Fruit fly (Drosophila melanogaster) whole organism, embryonic: ENCODE measurements around the gene Cpr31A.

Experiments used
- ATbp ChIP-seq: fragments of 200-800 bp; sonication (Bioruptor generic); optimal IDR thresholded peaks from 2 replicates; lab custom pipeline; 2017; ENCODE audit warnings: missing biosample characterization, mild to moderate bottlenecking, missing genetic modification characterization, missing genetic modification reagents
- Adf1 ChIP-seq: fragments of 200-800 bp; sonication (Bioruptor generic); IDR thresholded peaks from 2 replicates; pipeline ENCODE4 v1.3.6; 2022; ENCODE audit warnings: missing biosample characterization, missing genetic modification characterization
- CG10366 ChIP-seq: fragments of 200-800 bp; sonication (Bioruptor generic); IDR thresholded peaks from 2 replicates; pipeline ENCODE4 v1.3.6; 2022; ENCODE audit warnings: missing biosample characterization, missing genetic modification characterization
- CG11085 ChIP-seq: fragments of 200-800 bp; sonication (Bioruptor generic); IDR thresholded peaks from 2 replicates; pipeline ENCODE4 v1.3.6; 2022; ENCODE audit warnings: missing biosample characterization, missing genetic modification characterization
- CG12071 ChIP-seq: fragments of 200-800 bp; sonication (Bioruptor generic); optimal IDR thresholded peaks from 3 replicates; lab custom pipeline; 2018; ENCODE audit warnings: missing biosample characterization, mild to moderate bottlenecking, missing genetic modification characterization
- CG12299 ChIP-seq: fragments of 200-800 bp; sonication (Bioruptor generic); optimal IDR thresholded peaks from 2 replicates; lab custom pipeline; 2018; ENCODE audit warnings: missing biosample characterization, mild to moderate bottlenecking, missing genetic modification characterization
- CG13296 ChIP-seq: fragments of 200-800 bp; sonication (Bioruptor generic); optimal IDR thresholded peaks from 3 replicates; lab custom pipeline; 2018; ENCODE audit warnings: missing biosample characterization, mild to moderate bottlenecking, missing genetic modification characterization
- CG15479 ChIP-seq: fragments of 200-800 bp; sonication (Bioruptor generic); optimal IDR thresholded peaks from 3 replicates; lab custom pipeline; 2019; ENCODE audit warnings: missing biosample characterization, mild to moderate bottlenecking, missing genetic modification characterization, moderate library complexity
- CG16863 ChIP-seq: fragments of 200-800 bp; sonication (Bioruptor generic); optimal IDR thresholded peaks from 3 replicates; lab custom pipeline; 2016; ENCODE audit warnings: missing biosample characterization, missing genetic modification characterization
- CG17568 ChIP-seq: fragments of 200-800 bp; sonication (Bioruptor generic); optimal IDR thresholded peaks from 2 replicates; lab custom pipeline; 2018; ENCODE audit warnings: missing biosample characterization, mild to moderate bottlenecking, missing genetic modification characterization, moderate library complexity
- CG30020 ChIP-seq: fragments of 200-800 bp; optimal IDR thresholded peaks from 2 replicates; lab custom pipeline; 2019; ENCODE audit warnings: missing biosample characterization, mild to moderate bottlenecking, missing genetic modification characterization, moderate library complexity
- CG6689 ChIP-seq: fragments of 200-800 bp; sonication (Bioruptor generic); IDR thresholded peaks from 2 replicates; pipeline ENCODE4 v1.3.6; 2022; ENCODE audit warnings: missing biosample characterization, missing genetic modification characterization
- CG7271 ChIP-seq: fragments of 200-800 bp; sonication (Bioruptor generic); optimal IDR thresholded peaks from 2 replicates; lab custom pipeline; 2018; ENCODE audit warnings: missing biosample characterization, mild to moderate bottlenecking, missing genetic modification characterization, moderate library complexity
- CG7745 ChIP-seq: fragments of 200-800 bp; sonication (Bioruptor generic); optimal IDR thresholded peaks from 2 replicates; lab custom pipeline; 2018; ENCODE audit warnings: missing biosample characterization, mild to moderate bottlenecking, missing genetic modification characterization, moderate library complexity
- CG9609 ChIP-seq: fragments of 200-800 bp; sonication (Bioruptor generic); optimal IDR thresholded peaks from 3 replicates; lab custom pipeline; 2016; ENCODE audit warnings: missing biosample characterization, missing genetic modification characterization
- Camta ChIP-seq: fragments of 200-800 bp; sonication (Bioruptor generic); optimal IDR thresholded peaks from 2 replicates; lab custom pipeline; 2016; ENCODE audit warnings: missing biosample characterization, missing genetic modification characterization
- CkIIα-i1 ChIP-seq: fragments of 200-800 bp; sonication (Bioruptor generic); IDR thresholded peaks from 2 replicates; pipeline ENCODE4 v1.3.6; 2022; ENCODE audit warnings: missing biosample characterization, missing genetic modification characterization
- CrebB ChIP-seq: fragments of 200-800 bp; sonication (Bioruptor generic); optimal IDR thresholded peaks from 3 replicates; lab custom pipeline; 2018; ENCODE audit warnings: missing biosample characterization, mild to moderate bottlenecking, missing genetic modification characterization
- Drgx ChIP-seq: fragments of 200-800 bp; sonication (Bioruptor generic); IDR thresholded peaks from 2 replicates; pipeline ENCODE4 v1.3.6; 2022; ENCODE audit warnings: missing biosample characterization, missing genetic modification characterization
- Ets65A ChIP-seq: fragments of 200-800 bp; sonication (Bioruptor generic); peaks from one replicate; lab custom pipeline; 2016; ENCODE audit warnings: missing biosample characterization, missing genetic modification characterization
- HHEX ChIP-seq: fragments of 200-800 bp; sonication (Bioruptor generic); optimal IDR thresholded peaks from 3 replicates; lab custom pipeline; 2017; ENCODE audit warnings: missing biosample characterization, mild to moderate bottlenecking, missing genetic modification characterization, missing genetic modification reagents
- HLHmδ ChIP-seq: fragments of 200-800 bp; sonication (Bioruptor generic); optimal IDR thresholded peaks from 2 replicates; lab custom pipeline; 2018; ENCODE audit warnings: missing biosample characterization, mild to moderate bottlenecking, missing genetic modification characterization, moderate library complexity
- Hr51 ChIP-seq, 2 experiments: fragments of 200-800 bp; sonication (Bioruptor generic); optimal IDR thresholded peaks; 2 replicates in 1 of 2; 3 replicates in 1 of 2; lab custom pipeline; 2016 to 2018; ENCODE audit warnings: missing biosample characterization in 2 of 2, missing genetic modification characterization in 2 of 2, mild to moderate bottlenecking in 1 of 2, moderate library complexity in 1 of 2
- Max ChIP-seq: fragments of 200-800 bp; sonication (Bioruptor generic); optimal IDR thresholded peaks from 2 replicates; lab custom pipeline; 2016; ENCODE audit warnings: missing biosample characterization, mild to moderate bottlenecking, missing genetic modification characterization
- NfI ChIP-seq: fragments of 200-800 bp; sonication (Bioruptor generic); optimal IDR thresholded peaks from 3 replicates; lab custom pipeline; 2018; ENCODE audit warnings: missing biosample characterization, mild to moderate bottlenecking, missing genetic modification characterization, moderate library complexity
- Oli ChIP-seq: fragments of 200-800 bp; sonication (Bioruptor generic); optimal IDR thresholded peaks from 2 replicates; lab custom pipeline; 2018; ENCODE audit warnings: missing biosample characterization, mild to moderate bottlenecking, missing genetic modification characterization, moderate library complexity
- Scr ChIP-seq: fragments of 200-800 bp; sonication (Bioruptor generic); IDR thresholded peaks from 2 replicates; pipeline ENCODE4 v1.3.6; 2022; ENCODE audit warnings: missing biosample characterization, missing genetic modification characterization; ENCODE audit not compliant: partially characterized antibody
- Spps ChIP-seq: fragments of 200-800 bp; sonication (Bioruptor generic); optimal IDR thresholded peaks from 2 replicates; lab custom pipeline; 2018; ENCODE audit warnings: missing biosample characterization, mild to moderate bottlenecking, missing genetic modification characterization
- amos ChIP-seq: fragments of 200-800 bp; sonication (Bioruptor generic); IDR thresholded peaks from 2 replicates; pipeline ENCODE4 v1.3.6; 2022; ENCODE audit warnings: missing biosample characterization, missing genetic modification characterization; ENCODE audit not compliant: partially characterized antibody
- ase ChIP-seq: fragments of 200-800 bp; sonication (Bioruptor generic); IDR thresholded peaks from 3 replicates; pipeline ENCODE4 v1.3.6; 2022; ENCODE audit warnings: missing biosample characterization, missing genetic modification characterization
- bab2 ChIP-seq: fragments of 200-800 bp; sonication (Bioruptor generic); optimal IDR thresholded peaks from 2 replicates; lab custom pipeline; 2016; ENCODE audit warnings: missing biosample characterization, missing genetic modification characterization
- cas ChIP-seq: fragments of 200-800 bp; sonication (Bioruptor generic); IDR thresholded peaks from 2 replicates; pipeline ENCODE4 v1.3.6; 2022; ENCODE audit warnings: missing biosample characterization, missing genetic modification characterization
- chinmo ChIP-seq: fragments of 200-800 bp; sonication (Bioruptor generic); IDR thresholded peaks from 4 replicates; pipeline ENCODE4 v1.3.6; 2022; ENCODE audit warnings: missing biosample characterization, missing genetic modification characterization; ENCODE audit not compliant: partially characterized antibody
- crp ChIP-seq, 2 experiments: fragments of 200-800 bp; sonication (Bioruptor generic); optimal IDR thresholded peaks; 2 replicates in 1 of 2; 3 replicates in 1 of 2; lab custom pipeline; 2017; ENCODE audit warnings: missing biosample characterization in 2 of 2, missing genetic modification characterization in 2 of 2, mild to moderate bottlenecking in 1 of 2, moderate library complexity in 1 of 2
- eve ChIP-seq, 2 experiments: fragments of >200 bp; optimal IDR thresholded peaks; 2 replicates each; lab custom pipeline; 2017; ENCODE audit warnings: missing biosample characterization in 2 of 2, missing genetic modification characterization in 2 of 2
- gsb ChIP-seq: fragments of 200-800 bp; sonication (Bioruptor generic); IDR thresholded peaks from 2 replicates; pipeline ENCODE4 v1.3.6; 2022; ENCODE audit warnings: missing biosample characterization, missing genetic modification characterization
- mld ChIP-seq: fragments of 200-800 bp; sonication (Bioruptor generic); IDR thresholded peaks from 3 replicates; pipeline ENCODE4 v1.3.6; 2022; ENCODE audit warnings: missing biosample characterization, missing genetic modification characterization; ENCODE audit not compliant: partially characterized antibody
- nerfin-1 ChIP-seq: fragments of 200-800 bp; sonication (Bioruptor generic); optimal IDR thresholded peaks from 3 replicates; lab custom pipeline; 2019; ENCODE audit warnings: missing biosample characterization, mild to moderate bottlenecking, missing genetic modification characterization, moderate library complexity
- odd ChIP-seq: fragments of 200-800 bp; sonication (Bioruptor generic); optimal IDR thresholded peaks from 2 replicates; lab custom pipeline; 2017; ENCODE audit warnings: missing biosample characterization, mild to moderate bottlenecking, missing genetic modification characterization
- pan ChIP-seq, 4 experiments: fragments of >200 bp in 3 of 4; fragments of 200-800 bp in 1 of 4; sonication (Bioruptor generic) in 1 of 4; optimal IDR thresholded peaks in 3 of 4; IDR thresholded peaks in 1 of 4; 2 replicates each; pipeline versions ENCODE4 v1.3.6 to Lab custom; 2017 to 2022; ENCODE audit warnings: missing biosample characterization in 2 of 4, missing genetic modification characterization in 2 of 4, mixed read lengths in 1 of 4
- pho ChIP-seq: fragments of 200-800 bp; sonication (Bioruptor generic); optimal IDR thresholded peaks from 2 replicates; lab custom pipeline; 2016; ENCODE audit warnings: missing biosample characterization, missing genetic modification characterization
- pnt ChIP-seq: fragments of 200-800 bp; sonication (Bioruptor generic); optimal IDR thresholded peaks from 3 replicates; lab custom pipeline; 2016; ENCODE audit warnings: missing biosample characterization, missing genetic modification characterization
- repo ChIP-seq: fragments of 200-800 bp; sonication (Bioruptor generic); optimal IDR thresholded peaks from 2 replicates; lab custom pipeline; 2016; ENCODE audit warnings: missing biosample characterization, missing genetic modification characterization
- sd ChIP-seq: fragments of 200-800 bp; sonication (Bioruptor generic); optimal IDR thresholded peaks from 3 replicates; lab custom pipeline; 2018; ENCODE audit warnings: missing biosample characterization, mild to moderate bottlenecking, missing genetic modification characterization, moderate library complexity
- tgo ChIP-seq: fragments of 200-800 bp; sonication (Bioruptor generic); IDR thresholded peaks from 3 replicates; pipeline ENCODE4 v1.3.6; 2022; ENCODE audit warnings: missing biosample characterization, missing genetic modification characterization
- tup ChIP-seq: fragments of 200-800 bp; sonication (Bioruptor generic); optimal IDR thresholded peaks from 2 replicates; lab custom pipeline; 2016; ENCODE audit warnings: missing biosample characterization, mild to moderate bottlenecking, missing genetic modification characterization, moderate library complexity
- unpg ChIP-seq: fragments of 200-800 bp; sonication (Bioruptor generic); optimal IDR thresholded peaks from 3 replicates; lab custom pipeline; 2018; ENCODE audit warnings: missing biosample characterization, mild to moderate bottlenecking, missing genetic modification characterization, moderate library complexity
- vfl ChIP-seq: fragments of 200-800 bp; sonication (Bioruptor generic); optimal IDR thresholded peaks from 2 replicates; lab custom pipeline; 2016; ENCODE audit warnings: missing biosample characterization, missing genetic modification characterization
- yki ChIP-seq: fragments of >200 bp; optimal IDR thresholded peaks from 3 replicates; lab custom pipeline; 2018
- z ChIP-seq: fragments of 200-800 bp; sonication (Bioruptor generic); IDR thresholded peaks from 3 replicates; pipeline ENCODE4 v1.3.6; 2022; ENCODE audit warnings: missing biosample characterization, missing genetic modification characterization

The Cpr31A gene

dm6 chr2L:10057236-10057635 lies 3.2 kb downstream of the Cpr31A start (continued):
- TF ChIP-seq repo, result no peak
- TF ChIP-seq CG11085 (GFP tag; lab: Robert Waterston, UW), result peak; percentile 50
- no peak for TF ChIP-seq Scr (GFP tag; lab: Robert Waterston, UW)
- TF ChIP-seq pho (GFP tag; lab: Kevin White, UChicago), result no peak
- peak; percentile 67 for TF ChIP-seq NfI
- TF ChIP-seq nerfin-1 (tag; lab: Kevin White, UChicago), result no peak
- no peak for TF ChIP-seq CG15479 (GFP tag; lab: Kevin White, UChicago)
- TF ChIP-seq chinmo (GFP tag; lab: Robert Waterston, UW), result no peak
- no peak for TF ChIP-seq CG7271 (tag; lab: Kevin White, UChicago)
- no peak for TF ChIP-seq CG30020 (tag; lab: Kevin White, UChicago)
- no peak for TF ChIP-seq mld (GFP tag; lab: Robert Waterston, UW)
- TF ChIP-seq crp (GFP tag; optimal IDR thresholded peaks at IDR 0.05; lab: Kevin White, UChicago), result peak in 1 of 2 experiments; percentile 43
- no peak for TF ChIP-seq CG7745 (tag; lab: Kevin White, UChicago)
- no peak for TF ChIP-seq Adf1
- no peak for TF ChIP-seq yki (lab: Kevin White, UChicago)
- peak; percentile 84 for TF ChIP-seq pnt (GFP tag; lab: Kevin White, UChicago)
- TF ChIP-seq eve (GFP tag; optimal IDR thresholded peaks at IDR 0.05; lab: Kevin White, UChicago), result no peak
- no peak for TF ChIP-seq cas (GFP tag; lab: Robert Waterston, UW)
- TF ChIP-seq unpg (GFP tag; lab: Kevin White, UChicago), result peak; percentile 75
- peak; percentile 60 for TF ChIP-seq HHEX
- peak; percentile 9 for TF ChIP-seq CG12071 (GFP tag; lab: Kevin White, UChicago)
- no peak for TF ChIP-seq odd (GFP tag; lab: Kevin White, UChicago)
- TF ChIP-seq gsb (GFP tag; lab: Robert Waterston, UW), result no peak
- no peak for TF ChIP-seq CkIIα-i1
- TF ChIP-seq pan (optimal IDR thresholded peaks at IDR 0.05; lab: Kevin White, UChicago), result no peak
- TF ChIP-seq pan (GFP tag; optimal IDR thresholded peaks at IDR 0.05 in 1 of 2, IDR thresholded peaks at IDR 0.05 in 1 of 2), result peak in 1 of 2 experiments; percentile 71
- TF ChIP-seq Hr51 (GFP tag; optimal IDR thresholded peaks at IDR 0.05; lab: Kevin White, UChicago), result peak; percentile 14 to 56
- peak; percentile 81 for TF ChIP-seq ase
- TF ChIP-seq Ets65A (GFP tag; lab: Kevin White, UChicago), result peak; percentile 91
- no peak for TF ChIP-seq HLHmδ (GFP tag; lab: Kevin White, UChicago)
- TF ChIP-seq amos, result no peak
- TF ChIP-seq Oli, result peak; percentile 73
- peak; percentile 67 for TF ChIP-seq ATbp (GFP tag; lab: Kevin White, UChicago)
- no peak for TF ChIP-seq z (GFP tag; lab: Robert Waterston, UW)
- TF ChIP-seq Max, result peak; percentile 51
- peak; percentile 78 for TF ChIP-seq tgo (GFP tag; lab: Robert Waterston, UW)
- TF ChIP-seq CG6689 (GFP tag; lab: Robert Waterston, UW), result peak; percentile 89
- TF ChIP-seq CrebB (tag; lab: Kevin White, UChicago), result no peak
- peak; percentile 80 for TF ChIP-seq CG10366
- TF ChIP-seq tup (GFP tag; lab: Kevin White, UChicago), result peak; percentile 24
- no peak for TF ChIP-seq vfl (GFP tag; lab: Kevin White, UChicago)
- TF ChIP-seq CG9609 (GFP tag; lab: Kevin White, UChicago), result peak; percentile 53
- no peak for TF ChIP-seq CG17568 (GFP tag; lab: Kevin White, UChicago)
- TF ChIP-seq CG12299 (tag; lab: Kevin White, UChicago), result no peak
- TF ChIP-seq sd, result no peak
- TF ChIP-seq Camta (GFP tag; lab: Kevin White, UChicago), result peak; percentile 71
- peak; percentile 72 for TF ChIP-seq bab2
- no peak for TF ChIP-seq CG13296 (GFP tag; lab: Kevin White, UChicago)
- TF ChIP-seq CG16863 (GFP tag; lab: Kevin White, UChicago), result peak; percentile 68
- peak; percentile 65 for TF ChIP-seq Spps (tag; lab: Kevin White, UChicago)
- TF ChIP-seq Drgx (GFP tag; lab: Robert Waterston, UW), result peak; percentile 97
